Fruit fly (Drosophila melanogaster): ENCODE data around the gene CG34124.
A peak's percentile ranks its signal among the peaks of the same experiment; 100 is the strongest.

CG34124 gene

DNA sequence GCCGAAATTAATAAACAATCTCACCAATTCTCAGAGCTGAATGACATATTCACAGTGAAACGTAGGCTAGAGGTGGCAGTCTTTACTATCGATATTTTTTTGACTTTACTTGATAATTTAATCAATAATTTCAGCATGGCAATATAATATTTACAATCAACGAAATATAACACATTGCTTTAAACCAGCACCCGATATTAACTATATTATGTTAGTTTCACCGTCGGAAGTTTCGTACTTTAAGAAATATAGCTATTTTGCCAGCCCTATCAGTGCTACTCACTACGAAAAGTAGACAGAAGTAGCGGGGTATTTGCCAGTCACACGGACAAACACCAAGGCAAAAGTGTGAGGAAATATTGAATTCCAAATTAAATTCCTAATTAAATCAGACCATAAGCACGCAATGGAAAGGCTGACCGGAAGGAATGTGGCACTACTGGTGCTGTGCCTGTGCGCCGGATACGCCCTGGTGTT is 52.6 kb downstream of the CG34124 start, which contains the start of the genes CG31917, Tfb5 and SelT (continued):
- peak in 1 of 3 experiments; percentile 59 for TF ChIP-seq Stat92E (GFP tag; optimal IDR thresholded peaks at IDR 0.05)
- peak; percentile 46 for TF ChIP-seq CG1233 (GFP tag; optimal IDR thresholded peaks at IDR 0.05)
- peak; percentile 82 for TF ChIP-seq lilli (GFP tag; optimal IDR thresholded peaks at IDR 0.05)
- TF ChIP-seq Taf1 (GFP tag; IDR thresholded peaks at IDR 0.05): 0 out of 2 replicates have a peak, but pooled peaks have one; percentile 21
- TF ChIP-seq Fer1 (GFP tag; optimal IDR thresholded peaks at IDR 0.05): no peak
- TF ChIP-seq CG14667 (GFP tag; IDR thresholded peaks at IDR 0.05): 0 out of 2 replicates have a peak, but pooled peaks have one; percentile 12
- no peak for TF ChIP-seq dati (GFP tag; IDR thresholded peaks at IDR 0.05)
- TF ChIP-seq ci (GFP tag; IDR thresholded peaks at IDR 0.05): no peak
- TF ChIP-seq Six4 (GFP tag; optimal IDR thresholded peaks at IDR 0.05): no peak
- TF ChIP-seq dmrt99B (tag; optimal IDR thresholded peaks at IDR 0.05): no peak
- TF ChIP-seq z (GFP tag; IDR thresholded peaks at IDR 0.05): no peak
- peak; percentile 52 for TF ChIP-seq CG4424 (GFP tag; optimal IDR thresholded peaks at IDR 0.05)
- TF ChIP-seq CG11696 (GFP tag; IDR thresholded peaks at IDR 0.05): no peak
- no peak for TF ChIP-seq ac (GFP tag; optimal IDR thresholded peaks at IDR 0.05)
- TF ChIP-seq zfh2 (GFP tag; optimal IDR thresholded peaks at IDR 0.05): peak; percentile 64
- TF ChIP-seq bowl (GFP tag; IDR thresholded peaks at IDR 0.05): no peak
- peak; percentile 48 for TF ChIP-seq lbe (GFP tag; optimal IDR thresholded peaks at IDR 0.05)
- no peak for TF ChIP-seq CG13296 (GFP tag; optimal IDR thresholded peaks at IDR 0.05)
- TF ChIP-seq btn (GFP tag; optimal IDR thresholded peaks at IDR 0.05): no peak
- no peak for TF ChIP-seq sima (GFP tag; optimal IDR thresholded peaks at IDR 0.05)
- peak; percentile 71 for TF ChIP-seq CHES-1-like (GFP tag; optimal IDR thresholded peaks at IDR 0.05)
- TF ChIP-seq CG6654 (GFP tag; optimal IDR thresholded peaks at IDR 0.05): no peak
- peak; percentile 68 for TF ChIP-seq mam (GFP tag; optimal IDR thresholded peaks at IDR 0.05)
- peak; percentile 69 for TF ChIP-seq CG14710 (tag; optimal IDR thresholded peaks at IDR 0.05)
- peak; percentile 2 for TF ChIP-seq CG3163 (GFP tag; optimal IDR thresholded peaks at IDR 0.05)
- peak; percentile 1 for TF ChIP-seq CrebB (tag; optimal IDR thresholded peaks at IDR 0.05)
- TF ChIP-seq CG1529 (GFP tag; optimal IDR thresholded peaks at IDR 0.05): no peak
- TF ChIP-seq chif (GFP tag; optimal IDR thresholded peaks at IDR 0.05): peak; percentile 17 to 52
- no peak for TF ChIP-seq CG6854 (GFP tag; optimal IDR thresholded peaks at IDR 0.05)
- TF ChIP-seq D (optimal IDR thresholded peaks at IDR 0.05): no peak
- TF ChIP-seq D (GFP tag; optimal IDR thresholded peaks at IDR 0.05): no peak
- peak; percentile 56 for TF ChIP-seq CG33557 (GFP tag; optimal IDR thresholded peaks at IDR 0.05)
- peak; percentile 30; the same call in 1 of the 2 replicates for TF ChIP-seq Atf6 (GFP tag; IDR thresholded peaks at IDR 0.05)
- no peak for TF ChIP-seq chinmo (GFP tag; IDR thresholded peaks at IDR 0.05; ENCODE audit: partially characterized antibody)
- no peak for TF ChIP-seq org-1 (GFP tag; optimal IDR thresholded peaks at IDR 0.05)
- TF ChIP-seq yki (optimal IDR thresholded peaks at IDR 0.05): peak; percentile 52
- TF ChIP-seq CG17568 (GFP tag; optimal IDR thresholded peaks at IDR 0.05): no peak
- TF ChIP-seq CG2875 (GFP tag; optimal IDR thresholded peaks at IDR 0.05): no peak
- TF ChIP-seq CG4854 (GFP tag; optimal IDR thresholded peaks at IDR 0.05): peak; percentile 39
- peak; percentile 64 for TF ChIP-seq CG8290 (GFP tag; optimal IDR thresholded peaks at IDR 0.05)
- TF ChIP-seq CG8290 (tag; optimal IDR thresholded peaks at IDR 0.05): no peak
- TF ChIP-seq CG17328 (GFP tag; IDR thresholded peaks at IDR 0.05): no peak
- TF ChIP-seq Doc2 (GFP tag; IDR thresholded peaks at IDR 0.05): no peak
- peak; percentile 32 for TF ChIP-seq maf-S (GFP tag; optimal IDR thresholded peaks at IDR 0.05)
- peak; percentile 50 for TF ChIP-seq twi (tag; optimal IDR thresholded peaks at IDR 0.05)
- peak; percentile 42 for TF ChIP-seq B-H2 (GFP tag; optimal IDR thresholded peaks at IDR 0.05)
- TF ChIP-seq unpg (GFP tag; optimal IDR thresholded peaks at IDR 0.05): peak; percentile 68
- peak in 1 of 3 experiments; percentile 50 for TF ChIP-seq lola (GFP tag; optimal IDR thresholded peaks at IDR 0.05)
- no peak for TF ChIP-seq p53 (GFP tag; optimal IDR thresholded peaks at IDR 0.05)
- no peak for TF ChIP-seq croc (GFP tag; conservative IDR thresholded peaks at IDR 0.05)
- no peak for TF ChIP-seq kni (GFP tag; optimal IDR thresholded peaks at IDR 0.05)
- TF ChIP-seq gce (GFP tag; IDR thresholded peaks at IDR 0.05): no peak

All from whole organism, embryonic.